Fruit fly (Drosophila melanogaster): ENCODE data around the gene CG42724.

The CG42724 gene

DNA sequence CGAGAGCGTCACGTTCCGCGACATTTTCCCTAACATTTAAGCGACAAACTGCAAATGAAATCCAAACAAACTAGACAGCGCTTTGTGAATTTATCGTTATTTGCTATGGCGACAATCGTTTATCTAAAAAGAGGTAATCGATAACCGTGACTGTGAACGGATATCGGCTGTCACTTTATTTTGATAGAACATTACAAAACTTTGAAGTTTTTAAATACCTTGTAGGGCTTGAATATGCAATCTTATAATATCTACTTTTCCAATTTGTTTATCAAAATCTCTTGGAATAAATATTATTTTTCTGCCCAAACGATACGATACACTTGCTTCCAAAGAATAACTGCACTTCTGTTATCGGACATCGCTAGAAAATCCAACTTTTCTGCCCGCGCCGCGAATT is 12.0 kb upstream of the CG42724 start, which contains the start of the genes CG1024 and TfIIFalpha (continued):
- TF ChIP-seq CG10654 (GFP tag; optimal IDR thresholded peaks at IDR 0.05) = no peak
- TF ChIP-seq NC2α (GFP tag; optimal IDR thresholded peaks at IDR 0.05) = no peak
- peak; percentile 88 for TF ChIP-seq hb (GFP tag; IDR thresholded peaks at IDR 0.05; ENCODE audit: partially characterized antibody)
- no peak for TF ChIP-seq CG4820 (GFP tag; optimal IDR thresholded peaks at IDR 0.05)
- TF ChIP-seq disco-r (GFP tag; optimal IDR thresholded peaks at IDR 0.05) = no peak
- TF ChIP-seq CG7745 (tag; optimal IDR thresholded peaks at IDR 0.05) = no peak
- peak; percentile 76 for TF ChIP-seq amos (GFP tag; IDR thresholded peaks at IDR 0.05; ENCODE audit: partially characterized antibody)
- TF ChIP-seq Fer1 (GFP tag; optimal IDR thresholded peaks at IDR 0.05) = peak; percentile 20
- peak; percentile 84 for TF ChIP-seq vnd (GFP tag; IDR thresholded peaks at IDR 0.05; ENCODE audit: partially characterized antibody)
- no peak for TF ChIP-seq CG12071 (GFP tag; optimal IDR thresholded peaks at IDR 0.05)
- TF ChIP-seq CG15514 (GFP tag; optimal IDR thresholded peaks at IDR 0.05) = no peak
- TF ChIP-seq CG12155 (GFP tag; optimal IDR thresholded peaks at IDR 0.05) = peak; percentile 32
- TF ChIP-seq CG8089 (GFP tag; optimal IDR thresholded peaks at IDR 0.05) = peak; percentile 6
- peak; percentile 8 for TF ChIP-seq mam (GFP tag; optimal IDR thresholded peaks at IDR 0.05)
- TF ChIP-seq CG32767 (GFP tag; IDR thresholded peaks at IDR 0.05) = no peak
- no peak for TF ChIP-seq CG18476 (GFP tag; optimal IDR thresholded peaks at IDR 0.05)
- no peak for TF ChIP-seq CG3726 (GFP tag; IDR thresholded peaks at IDR 0.05)
- peak; percentile 79 for TF ChIP-seq Opbp (GFP tag; IDR thresholded peaks at IDR 0.05; ENCODE audit: partially characterized antibody)
- TF ChIP-seq zen2 (GFP tag; IDR thresholded peaks at IDR 0.05; ENCODE audit: partially characterized antibody) = peak; percentile 90
- no peak for TF ChIP-seq CG12299 (tag; optimal IDR thresholded peaks at IDR 0.05)
- TF ChIP-seq tin (GFP tag; optimal IDR thresholded peaks at IDR 0.05) = no peak
- peak; percentile 95 for TF ChIP-seq CG14860 (GFP tag; IDR thresholded peaks at IDR 0.05; ENCODE audit: partially characterized antibody)
- peak; percentile 61 for TF ChIP-seq CG12659 (GFP tag; optimal IDR thresholded peaks at IDR 0.05)
- TF ChIP-seq wor (GFP tag; IDR thresholded peaks at IDR 0.05) = no peak
- TF ChIP-seq unc-4 (GFP tag; IDR thresholded peaks at IDR 0.05; ENCODE audit: partially characterized antibody) = peak; percentile 88
- peak; percentile 86 for TF ChIP-seq Sry-δ (GFP tag; optimal IDR thresholded peaks at IDR 0.05)
- no peak for TF ChIP-seq HLH54F (GFP tag; optimal IDR thresholded peaks at IDR 0.05)
- TF ChIP-seq nmo (GFP tag; optimal IDR thresholded peaks at IDR 0.05) = peak; percentile 40
- no peak for TF ChIP-seq gro (GFP tag; optimal IDR thresholded peaks at IDR 0.05)
- TF ChIP-seq CG11456 (GFP tag; IDR thresholded peaks at IDR 0.05) = no peak
- TF ChIP-seq CG11723 (GFP tag; optimal IDR thresholded peaks at IDR 0.05) = no peak
- peak; percentile 78; the same call in 2 of the 4 replicates for TF ChIP-seq chinmo (GFP tag; IDR thresholded peaks at IDR 0.05; ENCODE audit: partially characterized antibody)
- TF ChIP-seq CG13424 (tag; optimal IDR thresholded peaks at IDR 0.05) = peak; percentile 27
- no peak for TF ChIP-seq slou (GFP tag; optimal IDR thresholded peaks at IDR 0.05)
- TF ChIP-seq run (tag; optimal IDR thresholded peaks at IDR 0.05) = no peak
- peak; percentile 29 for TF ChIP-seq CG10267 (tag; optimal IDR thresholded peaks at IDR 0.05)
- no peak for TF ChIP-seq btn (GFP tag; optimal IDR thresholded peaks at IDR 0.05)
- TF ChIP-seq CG13296 (GFP tag; optimal IDR thresholded peaks at IDR 0.05) = no peak
- TF ChIP-seq Bgb (GFP tag; IDR thresholded peaks at IDR 0.05; ENCODE audit: partially characterized antibody) = peak; percentile 79
- no peak for TF ChIP-seq Taf1 (GFP tag; IDR thresholded peaks at IDR 0.05)
- peak; percentile 50 for TF ChIP-seq phol (tag; optimal IDR thresholded peaks at IDR 0.05)
- TF ChIP-seq Hsf (GFP tag; optimal IDR thresholded peaks at IDR 0.05) = peak; percentile 9
- TF ChIP-seq CG6791 (GFP tag; IDR thresholded peaks at IDR 0.05; ENCODE audit: partially characterized antibody) = peak; percentile 86
- no peak for TF ChIP-seq Rfx (GFP tag; IDR thresholded peaks at IDR 0.05)
- TF ChIP-seq ro (GFP tag; IDR thresholded peaks at IDR 0.05) = no peak
- peak; percentile 91 for TF ChIP-seq hbn (GFP tag; IDR thresholded peaks at IDR 0.05; ENCODE audit: partially characterized antibody)
- peak; percentile 35 for TF ChIP-seq sug (tag; optimal IDR thresholded peaks at IDR 0.05)
- peak; percentile 15 for TF ChIP-seq CG4617 (GFP tag; optimal IDR thresholded peaks at IDR 0.05; ENCODE audit: borderline replicate concordance)
- peak; percentile 73 for TF ChIP-seq CG31441 (GFP tag; IDR thresholded peaks at IDR 0.05)
- TF ChIP-seq cg (GFP tag; optimal IDR thresholded peaks at IDR 0.05) = peak; percentile 39
